Fruit fly (Drosophila melanogaster): ENCODE measurements around the gene Crag.

Crag gene

dm6 chrX:8576675-8577074 lies 15.2 kb upstream of the Crag start:
- TF ChIP-seq CG17801 (GFP tag; optimal IDR thresholded peaks at IDR 0.05; ENCODE audit: partially characterized antibody): no peak

dm6 chrX:8579097-8579496 lies 12.7 kb upstream of the Crag start:
- TF ChIP-seq CG17801 (GFP tag; optimal IDR thresholded peaks at IDR 0.05; ENCODE audit: partially characterized antibody): no peak

- TF ChIP-seq CG17801 (GFP tag; optimal IDR thresholded peaks at IDR 0.05; ENCODE audit: partially characterized antibody): no peak
Measured at dm6 chrX:8579875-8580274, 12.0 kb upstream of the Crag start.

dm6 chrX:8580794-8581193 lies 11.0 kb upstream of the Crag start:
- no peak for TF ChIP-seq CG17801 (GFP tag; optimal IDR thresholded peaks at IDR 0.05; ENCODE audit: partially characterized antibody)

dm6 chrX:8583159-8583558 lies 8.7 kb upstream of the Crag start:
- TF ChIP-seq CG17801 (GFP tag; optimal IDR thresholded peaks at IDR 0.05; ENCODE audit: partially characterized antibody): no peak

dm6 chrX:8588607-8589171 lies 3.1 kb upstream of the Crag start, which contains the start of gene CG12081:
Gene CG12081, plus strand, starts transcription at chrX:8588811.
- TF ChIP-seq CG17801 (GFP tag; optimal IDR thresholded peaks at IDR 0.05; ENCODE audit: partially characterized antibody): peak; percentile 19

dm6 chrX:8592437-8593158 lies 767 bp downstream of the Crag start:
- TF ChIP-seq CG17801 (GFP tag; optimal IDR thresholded peaks at IDR 0.05; ENCODE audit: partially characterized antibody): no peak

dm6 chrX:8593159-8593476 lies 1.3 kb downstream of the Crag start:
- TF ChIP-seq CG17801 (GFP tag; optimal IDR thresholded peaks at IDR 0.05; ENCODE audit: partially characterized antibody): no peak

dm6 chrX:8601165-8601564 lies 9.3 kb downstream of the Crag start:
- no peak for TF ChIP-seq CG17801 (GFP tag; optimal IDR thresholded peaks at IDR 0.05; ENCODE audit: partially characterized antibody)

dm6 chrX:8606206-8606605 lies 14.4 kb downstream of the Crag start, which contains the start of gene Caf1-180:
Gene Caf1-180, minus strand, starts transcription at chrX:8606304.
- TF ChIP-seq CG17801 (GFP tag; optimal IDR thresholded peaks at IDR 0.05; ENCODE audit: partially characterized antibody): no peak

dm6 chrX:8607902-8608301 lies 16.1 kb downstream of the Crag start:
- TF ChIP-seq CG17801 (GFP tag; optimal IDR thresholded peaks at IDR 0.05; ENCODE audit: partially characterized antibody): no peak

- no peak for TF ChIP-seq CG17801 (GFP tag; optimal IDR thresholded peaks at IDR 0.05; ENCODE audit: partially characterized antibody)
Measured at dm6 chrX:8616280-8616679, 24.4 kb downstream of the Crag start.

dm6 chrX:8616787-8617432 lies 25.1 kb downstream of the Crag start:
- TF ChIP-seq CG17801 (GFP tag; optimal IDR thresholded peaks at IDR 0.05; ENCODE audit: partially characterized antibody): no peak

- no peak for TF ChIP-seq CG17801 (GFP tag; optimal IDR thresholded peaks at IDR 0.05; ENCODE audit: partially characterized antibody)
Measured at dm6 chrX:8622419-8622818, 30.6 kb downstream of the Crag start.

dm6 chrX:8624867-8625266 lies 33.0 kb downstream of the Crag start:
- no peak for TF ChIP-seq CG17801 (GFP tag; optimal IDR thresholded peaks at IDR 0.05; ENCODE audit: partially characterized antibody)

dm6 chrX:8627171-8627570 lies 35.3 kb downstream of the Crag start:
- TF ChIP-seq CG17801 (GFP tag; optimal IDR thresholded peaks at IDR 0.05; ENCODE audit: partially characterized antibody): no peak
